Fruit fly (Drosophila melanogaster): ENCODE measurements around the gene CG6569.

dm6 chr3R:21856098-21856872, 11.4 kb downstream of the CG6569 start, which contains the start of gene glec:
- TF ChIP-seq psq (optimal IDR thresholded peaks at IDR 0.05) (no peak), pan (optimal IDR thresholded peaks at IDR 0.05) (no peak)
